Fruit fly (Drosophila melanogaster): ENCODE measurements around the gene CG11334.

CG11334 gene

dm6 chr3R:31457997-31458467 is 4.8 kb downstream of the CG11334 start (continued):
- 0 out of 2 replicates have a peak, but pooled peaks have one; percentile 30 for TF ChIP-seq tna (GFP tag; IDR thresholded peaks at IDR 0.05; ENCODE audit: partially characterized antibody)
- TF ChIP-seq NC2β (GFP tag; optimal IDR thresholded peaks at IDR 0.05): no peak
- peak; percentile 79 for TF ChIP-seq HmgD (GFP tag; optimal IDR thresholded peaks at IDR 0.05)
- TF ChIP-seq Taf1 (GFP tag; IDR thresholded peaks at IDR 0.05): no peak
- peak; percentile 8 for TF ChIP-seq CG2116 (GFP tag; optimal IDR thresholded peaks at IDR 0.05)
- TF ChIP-seq nmo (GFP tag; optimal IDR thresholded peaks at IDR 0.05): peak; percentile 12
- TF ChIP-seq stwl (tag; optimal IDR thresholded peaks at IDR 0.05): no peak
- no peak for TF ChIP-seq slou (GFP tag; optimal IDR thresholded peaks at IDR 0.05)
- peak; percentile 42 for TF ChIP-seq CG33213 (GFP tag; optimal IDR thresholded peaks at IDR 0.05)
- peak; percentile 52 for TF ChIP-seq HmgZ (tag; optimal IDR thresholded peaks at IDR 0.05)
- TF ChIP-seq onecut (GFP tag; IDR thresholded peaks at IDR 0.05): no peak
- no peak for TF ChIP-seq gsb (GFP tag; IDR thresholded peaks at IDR 0.05)
- no peak for TF ChIP-seq pros (GFP tag; optimal IDR thresholded peaks at IDR 0.05)
- TF ChIP-seq Med (GFP tag): peak; percentile 78
- peak; percentile 20 for TF ChIP-seq CTCF (GFP tag; optimal IDR thresholded peaks at IDR 0.05)
- peak; percentile 26; the same call in 1 of the 2 replicates for TF ChIP-seq amos (GFP tag; IDR thresholded peaks at IDR 0.05; ENCODE audit: partially characterized antibody)
- TF ChIP-seq hkb (optimal IDR thresholded peaks at IDR 0.05): peak; percentile 44
- TF ChIP-seq hkb (GFP tag; IDR thresholded peaks at IDR 0.05): no peak
- peak; percentile 54; the same call in 1 of the 2 replicates for TF ChIP-seq Bgb (GFP tag; IDR thresholded peaks at IDR 0.05; ENCODE audit: partially characterized antibody)
- no peak for TF ChIP-seq Awh (GFP tag; IDR thresholded peaks at IDR 0.05)
- TF ChIP-seq CG2202 (tag; optimal IDR thresholded peaks at IDR 0.05): peak; percentile 1
- TF ChIP-seq CG17802 (tag; optimal IDR thresholded peaks at IDR 0.05): no peak
- peak; percentile 99 for TF ChIP-seq CG31224 (GFP tag; IDR thresholded peaks at IDR 0.05)
- TF ChIP-seq CG17328 (GFP tag; IDR thresholded peaks at IDR 0.05): no peak
- TF ChIP-seq sens (GFP tag): peak; percentile 35
- no peak for TF ChIP-seq CG7357 (GFP tag; IDR thresholded peaks at IDR 0.05)
- TF ChIP-seq Stat92E (GFP tag; optimal IDR thresholded peaks at IDR 0.05): peak in 1 of 3 experiments; percentile 95
- peak; percentile 79 for TF ChIP-seq CG8478 (optimal IDR thresholded peaks at IDR 0.05)
- no peak for TF ChIP-seq CG8388 (GFP tag; optimal IDR thresholded peaks at IDR 0.05)
- peak; percentile 60 for TF ChIP-seq CG42726 (GFP tag; IDR thresholded peaks at IDR 0.05; ENCODE audit: partially characterized antibody)
- peak; percentile 58; the same call in 1 of the 3 replicates for TF ChIP-seq CG6791 (GFP tag; IDR thresholded peaks at IDR 0.05; ENCODE audit: partially characterized antibody)
- TF ChIP-seq CoRest (tag; optimal IDR thresholded peaks at IDR 0.05): peak; percentile 34
- peak; percentile 75 for TF ChIP-seq CG10462 (GFP tag; optimal IDR thresholded peaks at IDR 0.05)
- TF ChIP-seq CG13624 (GFP tag; optimal IDR thresholded peaks at IDR 0.05): peak; percentile 10
- TF ChIP-seq zfh1 (GFP tag; IDR thresholded peaks at IDR 0.05): 0 out of 3 replicates have a peak, but pooled peaks have one; percentile 7
- no peak for TF ChIP-seq CG6683 (GFP tag; optimal IDR thresholded peaks at IDR 0.05)
- TF ChIP-seq CG15073 (GFP tag; optimal IDR thresholded peaks at IDR 0.05): no peak
- no peak for TF ChIP-seq CG9817 (tag; optimal IDR thresholded peaks at IDR 0.05)
- TF ChIP-seq CG9727 (GFP tag; optimal IDR thresholded peaks at IDR 0.05): no peak
- TF ChIP-seq Spps (tag; optimal IDR thresholded peaks at IDR 0.05): no peak
- TF ChIP-seq cad (GFP tag; optimal IDR thresholded peaks at IDR 0.05): no peak
- no peak; the same call in 1 of the 2 replicates for TF ChIP-seq CG32767 (GFP tag; IDR thresholded peaks at IDR 0.05)
- TF ChIP-seq sd (tag; optimal IDR thresholded peaks at IDR 0.05): peak; percentile 62
- TF ChIP-seq Rfx (GFP tag; IDR thresholded peaks at IDR 0.05): 0 out of 2 replicates have a peak, but pooled peaks have one; percentile 9
- TF ChIP-seq Dp (GFP tag; optimal IDR thresholded peaks at IDR 0.05): peak; percentile 75
- no peak for TF ChIP-seq repo (GFP tag; optimal IDR thresholded peaks at IDR 0.05)
- no peak for TF ChIP-seq zen (tag; optimal IDR thresholded peaks at IDR 0.05)
- no peak for TF ChIP-seq Atf-2 (GFP tag; optimal IDR thresholded peaks at IDR 0.05)
- TF ChIP-seq CG4707 (GFP tag; optimal IDR thresholded peaks at IDR 0.05): no peak
- no peak for TF ChIP-seq MBD-R2 (GFP tag; IDR thresholded peaks at IDR 0.05)
- peak; percentile 98 for TF ChIP-seq Lhr (GFP tag; optimal IDR thresholded peaks at IDR 0.05)
